Fruit fly (Drosophila melanogaster) whole organism, embryonic: ENCODE results near the gene Gr64b.

Experiments used
- Awh ChIP-seq: fragments of 200-800 bp; sonication (Bioruptor generic); IDR thresholded peaks from 2 replicates; pipeline ENCODE4, ENCODE4 v1.3.6; 2022; ENCODE audit warnings: missing biosample characterization, missing genetic modification characterization
- BtbVII ChIP-seq: fragments of 200-800 bp; sonication (Bioruptor generic); optimal IDR thresholded peaks from 3 replicates; lab custom pipeline; 2017; ENCODE audit warnings: missing biosample characterization, mild to moderate bottlenecking, missing genetic modification characterization
- CG11695 ChIP-seq: fragments of 200-800 bp; sonication (Bioruptor generic); IDR thresholded peaks from 3 replicates; pipeline ENCODE4 v1.3.6; 2022; ENCODE audit warnings: missing biosample characterization, missing genetic modification characterization
- CG12236 ChIP-seq: fragments of 200-800 bp; sonication (Bioruptor generic); optimal IDR thresholded peaks from 2 replicates; lab custom pipeline; 2016; ENCODE audit warnings: missing biosample characterization, missing genetic modification characterization
- CG12391 ChIP-seq: fragments of 200-800 bp; sonication (Bioruptor generic); optimal IDR thresholded peaks from 3 replicates; lab custom pipeline; 2018; ENCODE audit warnings: missing biosample characterization, mild to moderate bottlenecking, missing genetic modification characterization, moderate library complexity
- CG12659 ChIP-seq: fragments of 200-800 bp; sonication (Bioruptor generic); optimal IDR thresholded peaks from 3 replicates; lab custom pipeline; 2017; ENCODE audit warnings: mild to moderate bottlenecking, missing biosample characterization, missing genetic modification reagents, missing genetic modification characterization
- CG13287 ChIP-seq: fragments of 200-800 bp; sonication (Bioruptor generic); IDR thresholded peaks from 2 replicates; pipeline ENCODE4 v1.3.6; 2022; ENCODE audit warnings: missing biosample characterization, missing genetic modification characterization; ENCODE audit not compliant: partially characterized antibody
- CG14441 ChIP-seq: fragments of 200-800 bp; sonication (Bioruptor generic); IDR thresholded peaks from 2 replicates; pipeline ENCODE4 v1.3.6; 2022; ENCODE audit warnings: missing biosample characterization, missing genetic modification characterization
- CG15514 ChIP-seq: fragments of 200-800 bp; sonication (Bioruptor generic); optimal IDR thresholded peaks from 3 replicates; lab custom pipeline; 2017; ENCODE audit warnings: missing biosample characterization, missing genetic modification characterization, mild to moderate bottlenecking, moderate library complexity, missing genetic modification reagents
- CG1603 ChIP-seq: fragments of 200-800 bp; sonication (Bioruptor generic); optimal IDR thresholded peaks from 2 replicates; lab custom pipeline; 2019; ENCODE audit warnings: missing biosample characterization, mild to moderate bottlenecking, missing genetic modification characterization, moderate library complexity
- CG1792 ChIP-seq: fragments of 200-800 bp; sonication (Bioruptor generic); optimal IDR thresholded peaks from 2 replicates; lab custom pipeline; 2016; ENCODE audit warnings: missing biosample characterization, missing genetic modification characterization
- CG18011 ChIP-seq: fragments of 200-800 bp; sonication (Bioruptor generic); optimal IDR thresholded peaks from 2 replicates; lab custom pipeline; 2017; ENCODE audit warnings: missing biosample characterization, missing genetic modification characterization, mild to moderate bottlenecking, moderate library complexity, missing genotype
- CG2129 ChIP-seq: fragments of 200-800 bp; sonication (Bioruptor generic); IDR thresholded peaks from 2 replicates; pipeline ENCODE4 v1.3.6; 2022; ENCODE audit warnings: missing biosample characterization, missing genetic modification characterization; ENCODE audit not compliant: partially characterized antibody
- CG2678 ChIP-seq: fragments of 200-800 bp; sonication (Bioruptor generic); optimal IDR thresholded peaks from 3 replicates; lab custom pipeline; 2019; ENCODE audit warnings: missing biosample characterization, mild to moderate bottlenecking, missing genetic modification characterization, moderate library complexity
- CG2875 ChIP-seq: fragments of 200-800 bp; sonication (Bioruptor generic); optimal IDR thresholded peaks from 2 replicates; lab custom pipeline; 2017; ENCODE audit warnings: missing biosample characterization, mild to moderate bottlenecking, missing genetic modification characterization, missing genetic modification reagents
- CG31388 ChIP-seq: fragments of 200-800 bp; sonication (Bioruptor generic); optimal IDR thresholded peaks from 2 replicates; lab custom pipeline; 2016; ENCODE audit warnings: missing biosample characterization, missing genetic modification characterization
- CG4360 ChIP-seq: fragments of 200-800 bp; sonication (Bioruptor generic); IDR thresholded peaks from 2 replicates; pipeline ENCODE4 v1.3.6; 2022; ENCODE audit warnings: missing biosample characterization, missing genetic modification characterization
- CG4404 ChIP-seq: fragments of 200-800 bp; sonication (Bioruptor generic); IDR thresholded peaks from 2 replicates; pipeline ENCODE4 v1.3.6; 2022; ENCODE audit warnings: missing biosample characterization, missing genetic modification characterization
- CG8290 ChIP-seq, 3 experiments: fragments of 200-800 bp; sonication (Bioruptor generic); optimal IDR thresholded peaks; 2 replicates each; lab custom pipeline; 2016 to 2019; ENCODE audit warnings: missing biosample characterization in 3 of 3, missing genetic modification characterization in 3 of 3, mild to moderate bottlenecking in 2 of 3, moderate library complexity in 1 of 3
- CTCF ChIP-seq: fragments of 200-800 bp; sonication (Bioruptor generic); optimal IDR thresholded peaks from 2 replicates; lab custom pipeline; 2017; ENCODE audit warnings: missing biosample characterization, mild to moderate bottlenecking, missing genetic modification characterization, moderate library complexity
- CrebB ChIP-seq: fragments of 200-800 bp; sonication (Bioruptor generic); optimal IDR thresholded peaks from 3 replicates; lab custom pipeline; 2018; ENCODE audit warnings: missing biosample characterization, mild to moderate bottlenecking, missing genetic modification characterization
- Dbx ChIP-seq: fragments of 200-800 bp; sonication (Bioruptor generic); IDR thresholded peaks from 3 replicates; pipeline ENCODE4 v1.3.6; 2022; ENCODE audit warnings: missing biosample characterization, missing genetic modification characterization
- Deaf1 ChIP-seq: fragments of 200-800 bp; optimal IDR thresholded peaks from 3 replicates; lab custom pipeline; 2019; ENCODE audit warnings: missing biosample characterization, mild to moderate bottlenecking, missing genetic modification characterization, moderate library complexity
- Eip74EF ChIP-seq, 2 experiments: fragments of 200-800 bp in 1 of 2; fragments of >200 bp in 1 of 2; sonication (Bioruptor generic) in 1 of 2; optimal IDR thresholded peaks; 2 replicates each; lab custom pipeline; 2017 to 2019; ENCODE audit warnings: missing biosample characterization in 2 of 2, missing genetic modification characterization in 2 of 2, mild to moderate bottlenecking in 1 of 2, moderate library complexity in 1 of 2
- HmgD ChIP-seq: fragments of 200-800 bp; sonication (Bioruptor generic); optimal IDR thresholded peaks from 3 replicates; lab custom pipeline; 2016; ENCODE audit warnings: missing biosample characterization, missing genetic modification characterization
- HmgZ ChIP-seq: fragments of 200-800 bp; sonication (Bioruptor generic); optimal IDR thresholded peaks from 2 replicates; lab custom pipeline; 2018; ENCODE audit warnings: missing biosample characterization, mild to moderate bottlenecking, missing genetic modification characterization
- Kr ChIP-seq: fragments of 200-800 bp; sonication (Bioruptor generic); optimal IDR thresholded peaks from 2 replicates; lab custom pipeline; 2017; ENCODE audit warnings: missing biosample characterization, mild to moderate bottlenecking, missing genetic modification characterization
- Med ChIP-seq: fragments of 200-800 bp; sonication (Bioruptor generic); peaks from one replicate; lab custom pipeline; 2016; ENCODE audit warnings: missing biosample characterization, missing genetic modification characterization, mild to moderate bottlenecking, inconsistent platforms, moderate library complexity
- NFAT ChIP-seq: fragments of 200-800 bp; sonication (Bioruptor generic); IDR thresholded peaks from 2 replicates; pipeline ENCODE4 v1.3.6; 2022; ENCODE audit warnings: missing biosample characterization, missing genetic modification characterization
- PHDP ChIP-seq: fragments of 200-800 bp; sonication (Bioruptor generic); optimal IDR thresholded peaks from 3 replicates; lab custom pipeline; 2018; ENCODE audit warnings: missing biosample characterization, mild to moderate bottlenecking, missing genetic modification characterization, moderate library complexity
- Ravus ChIP-seq: fragments of 200-800 bp; sonication (Bioruptor generic); IDR thresholded peaks from 2 replicates; pipeline ENCODE4 v1.3.6; 2022; ENCODE audit warnings: missing biosample characterization, missing genetic modification characterization
- Xrp1 ChIP-seq: fragments of 200-800 bp; sonication (Bioruptor generic); IDR thresholded peaks from 2 replicates; pipeline ENCODE4 v1.3.6; 2022; ENCODE audit warnings: missing biosample characterization, missing genetic modification characterization
- ab ChIP-seq: fragments of 200-800 bp; sonication (Bioruptor generic); optimal IDR thresholded peaks from 2 replicates; lab custom pipeline; 2016; ENCODE audit warnings: missing biosample characterization, missing genetic modification characterization
- ac ChIP-seq: fragments of 200-800 bp; sonication (Bioruptor generic); optimal IDR thresholded peaks from 3 replicates; lab custom pipeline; 2017; ENCODE audit warnings: missing biosample characterization, mild to moderate bottlenecking, missing genetic modification characterization
- cato ChIP-seq: fragments of 200-800 bp; sonication (Bioruptor generic); optimal IDR thresholded peaks from 2 replicates; lab custom pipeline; 2016; ENCODE audit warnings: missing biosample characterization, missing genetic modification characterization, borderline replicate concordance
- chm ChIP-seq: fragments of 200-800 bp; sonication (Bioruptor generic); IDR thresholded peaks from 2 replicates; pipeline ENCODE4 v1.3.6; 2022; ENCODE audit warnings: missing biosample characterization, missing genetic modification characterization
- da ChIP-seq: fragments of 200-800 bp; sonication (Bioruptor generic); optimal IDR thresholded peaks from 2 replicates; lab custom pipeline; 2016; ENCODE audit warnings: missing biosample characterization, missing genetic modification characterization
- esg ChIP-seq: fragments of 200-800 bp; sonication (Bioruptor generic); conservative IDR thresholded peaks from 2 replicates; pipeline ENCODE4 v1.3.6; 2022; ENCODE audit warnings: missing biosample characterization, missing genetic modification characterization
- gsb-n ChIP-seq: fragments of 200-800 bp; sonication (Bioruptor generic); optimal IDR thresholded peaks from 3 replicates; lab custom pipeline; 2018; ENCODE audit warnings: missing biosample characterization, mild to moderate bottlenecking, missing genetic modification characterization
- hth ChIP-seq: fragments of >200 bp; optimal IDR thresholded peaks from 2 replicates; lab custom pipeline; 2017; ENCODE audit warnings: inconsistent platforms
- nerfin-2 ChIP-seq: fragments of 200-800 bp; sonication (Bioruptor generic); IDR thresholded peaks from 2 replicates; pipeline ENCODE4 v1.3.6; 2022; ENCODE audit warnings: missing biosample characterization, missing genetic modification characterization; ENCODE audit not compliant: partially characterized antibody
- pnt ChIP-seq: fragments of 200-800 bp; sonication (Bioruptor generic); optimal IDR thresholded peaks from 3 replicates; lab custom pipeline; 2016; ENCODE audit warnings: missing biosample characterization, missing genetic modification characterization
- rib ChIP-seq: fragments of 200-800 bp; sonication (Bioruptor generic); IDR thresholded peaks from 2 replicates; pipeline ENCODE4 v1.3.6; 2022; ENCODE audit warnings: missing biosample characterization, missing genetic modification characterization
- seq ChIP-seq: fragments of 200-800 bp; sonication (Bioruptor generic); IDR thresholded peaks from 2 replicates; pipeline ENCODE4 v1.3.6; 2022; ENCODE audit warnings: missing biosample characterization, missing genetic modification characterization
- slp2 ChIP-seq: fragments of 200-800 bp; sonication (Bioruptor generic); optimal IDR thresholded peaks from 2 replicates; lab custom pipeline; 2016; ENCODE audit warnings: missing biosample characterization, missing genetic modification characterization
- stc ChIP-seq: fragments of 200-800 bp; sonication (Bioruptor generic); IDR thresholded peaks from 2 replicates; pipeline ENCODE4 v1.3.6; 2022; ENCODE audit warnings: missing biosample characterization, missing genetic modification characterization
- tll ChIP-seq, 2 experiments: fragments of 200-800 bp in 1 of 2; fragments of >200 bp in 1 of 2; sonication (Bioruptor generic) in 1 of 2; optimal IDR thresholded peaks; 2 replicates each; lab custom pipeline; 2017 to 2019; ENCODE audit warnings: missing biosample characterization in 2 of 2, missing genetic modification characterization in 2 of 2, mild to moderate bottlenecking in 1 of 2, moderate library complexity in 1 of 2
- trem ChIP-seq: fragments of 200-800 bp; optimal IDR thresholded peaks from 3 replicates; lab custom pipeline; 2019; ENCODE audit warnings: missing biosample characterization, mild to moderate bottlenecking, missing genetic modification characterization, moderate library complexity
- vnd ChIP-seq: fragments of 200-800 bp; sonication (Bioruptor generic); IDR thresholded peaks from 3 replicates; pipeline ENCODE4 v1.3.6; 2022; ENCODE audit warnings: missing biosample characterization, missing genetic modification characterization; ENCODE audit not compliant: partially characterized antibody
- zen ChIP-seq: fragments of 200-800 bp; sonication (Bioruptor generic); optimal IDR thresholded peaks from 3 replicates; lab custom pipeline; 2018; ENCODE audit warnings: missing biosample characterization, mild to moderate bottlenecking, missing genetic modification characterization, moderate library complexity
- zfh1 ChIP-seq: fragments of 200-800 bp; sonication (Bioruptor generic); IDR thresholded peaks from 3 replicates; pipeline ENCODE4 v1.3.6; 2022; ENCODE audit warnings: missing biosample characterization, missing genetic modification characterization

The Gr64b gene

DNA sequence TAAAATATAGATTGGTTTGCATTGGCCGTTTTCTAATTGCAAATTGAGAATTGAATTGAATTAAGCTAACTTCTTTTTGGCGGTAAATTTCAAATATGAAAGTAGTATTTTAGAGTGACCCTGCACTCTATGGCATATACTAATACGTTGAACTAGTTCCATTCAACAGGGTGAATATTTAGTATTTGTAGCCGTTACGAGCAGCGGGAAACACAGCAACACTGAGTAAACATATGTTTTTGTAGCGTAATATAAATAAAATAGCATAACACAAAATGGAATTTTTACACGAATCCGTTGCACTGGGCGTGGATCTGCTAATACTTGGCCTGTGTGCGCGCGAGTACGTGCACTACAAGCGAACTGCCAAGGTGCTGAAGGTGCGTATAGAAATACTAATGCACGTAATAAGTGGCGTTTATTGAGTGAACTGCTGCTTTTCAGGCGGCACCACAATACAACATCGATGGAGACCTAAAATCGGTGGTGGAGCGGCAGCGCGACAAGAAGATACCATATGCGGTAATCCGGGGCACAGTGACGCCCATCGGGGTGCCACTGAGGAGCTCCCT is 7.1 kb upstream of the Gr64b start, which contains the start of gene Mul1 (continued):
- TF ChIP-seq NFAT (GFP tag; lab: Robert Waterston, UW): no peak
- no peak for TF ChIP-seq Awh (GFP tag; lab: Robert Waterston, UW)
- no peak for TF ChIP-seq Xrp1 (GFP tag; lab: Robert Waterston, UW)
- TF ChIP-seq zfh1 (GFP tag; lab: Robert Waterston, UW): no peak
- peak; percentile 46 for TF ChIP-seq CG12659 (GFP tag; lab: Kevin White, UChicago)
- TF ChIP-seq CG1792 (GFP tag; lab: Kevin White, UChicago): no peak
- TF ChIP-seq seq (GFP tag; lab: Robert Waterston, UW): no peak
- TF ChIP-seq ab (GFP tag; lab: Kevin White, UChicago): no peak
- no peak for TF ChIP-seq CTCF (GFP tag; lab: Kevin White, UChicago)
- no peak for TF ChIP-seq CrebB (tag; lab: Kevin White, UChicago)
- TF ChIP-seq pnt (GFP tag; lab: Kevin White, UChicago): no peak
- no peak for TF ChIP-seq CG11695 (GFP tag; lab: Robert Waterston, UW)
- TF ChIP-seq CG2875 (GFP tag; lab: Kevin White, UChicago): no peak
- no peak for TF ChIP-seq Dbx
- no peak for TF ChIP-seq CG4404 (GFP tag; lab: Robert Waterston, UW)
- TF ChIP-seq tll (GFP tag; optimal IDR thresholded peaks at IDR 0.05; lab: Kevin White, UChicago): no peak
- TF ChIP-seq HmgD (GFP tag; lab: Kevin White, UChicago): no peak
- TF ChIP-seq Ravus (GFP tag; lab: Robert Waterston, UW): no peak
- no peak for TF ChIP-seq CG2129 (GFP tag; lab: Robert Waterston, UW)
- TF ChIP-seq Deaf1 (tag; lab: Kevin White, UChicago): no peak
- no peak for TF ChIP-seq Eip74EF (GFP tag; optimal IDR thresholded peaks at IDR 0.05; lab: Kevin White, UChicago)
- TF ChIP-seq CG14441: no peak
- TF ChIP-seq vnd (GFP tag; lab: Robert Waterston, UW): no peak
- TF ChIP-seq hth: no peak
- no peak for TF ChIP-seq ac (GFP tag; lab: Kevin White, UChicago)
- TF ChIP-seq esg (GFP tag; lab: Robert Waterston, UW): no peak
- peak; percentile 10 for TF ChIP-seq PHDP (tag; lab: Kevin White, UChicago)
- TF ChIP-seq gsb-n (tag; lab: Kevin White, UChicago): no peak
- no peak for TF ChIP-seq slp2 (GFP tag; lab: Kevin White, UChicago)
- TF ChIP-seq CG31388 (GFP tag; lab: Kevin White, UChicago): no peak
- TF ChIP-seq trem: peak; percentile 43
- no peak for TF ChIP-seq zen
- no peak for TF ChIP-seq CG18011 (GFP tag; lab: Kevin White, UChicago)
- TF ChIP-seq nerfin-2: no peak
- TF ChIP-seq CG13287 (GFP tag; lab: Robert Waterston, UW): peak; percentile 54; the same call in 1 of the 2 replicates
- TF ChIP-seq CG4360: no peak
- TF ChIP-seq CG2678 (tag; lab: Kevin White, UChicago): no peak
- peak; percentile 35 for TF ChIP-seq HmgZ (tag; lab: Kevin White, UChicago)
- no peak for TF ChIP-seq rib (GFP tag; lab: Robert Waterston, UW)
- peak; percentile 75 for TF ChIP-seq Med (GFP tag; lab: Kevin White, UChicago)
- no peak for TF ChIP-seq CG12391 (tag; lab: Kevin White, UChicago)
- TF ChIP-seq chm (GFP tag; lab: Robert Waterston, UW): no peak
- no peak for TF ChIP-seq CG1603 (tag; lab: Kevin White, UChicago)
- no peak for TF ChIP-seq CG8290 (GFP tag; optimal IDR thresholded peaks at IDR 0.05; lab: Kevin White, UChicago)
- peak in 1 of 2 experiments; percentile 45 for TF ChIP-seq CG8290 (tag; optimal IDR thresholded peaks at IDR 0.05; lab: Kevin White, UChicago)
- TF ChIP-seq CG15514: peak; percentile 99
- TF ChIP-seq BtbVII (GFP tag; lab: Kevin White, UChicago): no peak
- no peak for TF ChIP-seq CG12236
- TF ChIP-seq Kr (GFP tag; lab: Kevin White, UChicago): no peak
- no peak for TF ChIP-seq stc
- TF ChIP-seq da (GFP tag; lab: Kevin White, UChicago): no peak
- no peak for TF ChIP-seq cato (GFP tag; lab: Kevin White, UChicago)
